Fruit fly (Drosophila melanogaster): ENCODE measurements around the gene CG3706.

CG3706 gene

DNA sequence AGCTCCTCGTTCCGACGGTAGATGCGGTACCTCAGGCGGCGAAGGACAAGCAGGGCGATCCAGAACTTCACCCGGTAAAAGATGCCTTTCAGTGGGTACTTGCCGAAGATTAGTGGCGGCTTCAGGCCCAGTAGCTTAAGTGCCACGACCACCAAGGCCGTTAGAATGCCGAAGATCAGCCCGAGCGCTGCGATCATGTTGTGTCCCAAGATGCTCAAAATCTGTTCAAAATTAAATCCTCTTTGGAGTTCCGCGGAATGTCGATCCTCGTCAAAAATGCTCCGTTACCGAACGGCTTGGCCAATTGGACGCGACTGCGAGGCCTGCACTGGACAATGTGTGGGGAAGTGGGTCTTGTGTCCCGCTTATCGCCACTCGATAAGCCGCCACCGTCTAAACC, at the start of gene CG3706, which contains the start of gene CG32815:
Gene CG3706, minus strand, starts transcription at position 310 of the 400 bp plus-strand sequence.
Gene CG32815, plus strand, starts transcription at position 301 of the 400 bp plus-strand sequence.
- TF ChIP-seq CG15696 (tag; optimal IDR thresholded peaks at IDR 0.05) = no peak
- TF ChIP-seq CG3163 (GFP tag; optimal IDR thresholded peaks at IDR 0.05) = no peak
- no peak for TF ChIP-seq oc (tag; optimal IDR thresholded peaks at IDR 0.05)
- no peak for TF ChIP-seq her (GFP tag; optimal IDR thresholded peaks at IDR 0.05)
- no peak for TF ChIP-seq CG16779 (GFP tag; IDR thresholded peaks at IDR 0.05)
- TF ChIP-seq gcm (GFP tag; optimal IDR thresholded peaks at IDR 0.05) = no peak
- TF ChIP-seq CG7786 (GFP tag; optimal IDR thresholded peaks at IDR 0.05) = no peak
- TF ChIP-seq CG10565 (GFP tag; optimal IDR thresholded peaks at IDR 0.05) = no peak
- TF ChIP-seq sug (tag; optimal IDR thresholded peaks at IDR 0.05) = no peak
- TF ChIP-seq CG4854 (GFP tag; optimal IDR thresholded peaks at IDR 0.05) = no peak
- TF ChIP-seq hb (GFP tag; IDR thresholded peaks at IDR 0.05; ENCODE audit: partially characterized antibody) = no peak
- no peak for TF ChIP-seq Blimp-1 (GFP tag; optimal IDR thresholded peaks at IDR 0.05)
- TF ChIP-seq CG4360 (GFP tag; IDR thresholded peaks at IDR 0.05) = no peak
- no peak for TF ChIP-seq dm (GFP tag; optimal IDR thresholded peaks at IDR 0.05)
- no peak for TF ChIP-seq CG4617 (GFP tag; optimal IDR thresholded peaks at IDR 0.05; ENCODE audit: borderline replicate concordance)
- TF ChIP-seq CG7928 (GFP tag; optimal IDR thresholded peaks at IDR 0.05) = no peak
- TF ChIP-seq CG14860 (GFP tag; IDR thresholded peaks at IDR 0.05; ENCODE audit: partially characterized antibody) = no peak
- no peak for TF ChIP-seq CG18764 (GFP tag; optimal IDR thresholded peaks at IDR 0.05)
- TF ChIP-seq slp2 (GFP tag; optimal IDR thresholded peaks at IDR 0.05) = no peak
- no peak for TF ChIP-seq CG13287 (GFP tag; IDR thresholded peaks at IDR 0.05; ENCODE audit: partially characterized antibody)

DNA sequence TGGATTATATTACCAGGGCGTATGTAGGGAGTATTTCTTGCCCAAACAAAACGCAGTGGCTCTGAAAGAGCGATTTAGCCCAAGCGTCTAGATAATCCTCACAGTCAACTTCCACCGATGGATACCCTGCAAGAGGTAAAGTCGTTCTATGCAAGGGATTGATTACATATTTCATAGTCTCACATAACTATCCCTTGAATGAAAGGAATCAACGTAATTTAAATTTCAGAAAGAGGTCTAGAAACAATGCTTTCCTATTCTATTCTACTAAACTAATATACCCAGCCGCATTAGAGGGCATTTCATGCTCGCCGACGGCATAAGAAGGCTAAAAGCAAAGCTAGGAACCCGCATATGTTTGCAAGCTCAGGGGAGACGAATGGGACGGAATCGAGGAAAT, 34.5 kb upstream of the CG3706 start:
- peak; percentile 60 for TF ChIP-seq Hmr (GFP tag; optimal IDR thresholded peaks at IDR 0.05)
- TF ChIP-seq CG11456 (GFP tag; IDR thresholded peaks at IDR 0.05) = 0 out of 3 replicates have a peak, but pooled peaks have one; percentile 53
- TF ChIP-seq ssp (GFP tag; IDR thresholded peaks at IDR 0.05) = 0 out of 2 replicates have a peak, but pooled peaks have one; percentile 23
- peak in 1 of 2 experiments; percentile 40 for TF ChIP-seq Hr51 (GFP tag; optimal IDR thresholded peaks at IDR 0.05)
- peak; percentile 36 for TF ChIP-seq org-1 (GFP tag; optimal IDR thresholded peaks at IDR 0.05)
- TF ChIP-seq Blimp-1 (GFP tag; optimal IDR thresholded peaks at IDR 0.05) = peak; percentile 4
- peak; percentile 40 for TF ChIP-seq D19B (GFP tag; optimal IDR thresholded peaks at IDR 0.05)
- no peak for TF ChIP-seq CG11696 (GFP tag; IDR thresholded peaks at IDR 0.05)
- TF ChIP-seq toy (GFP tag; IDR thresholded peaks at IDR 0.05) = no peak
- no peak for TF ChIP-seq tna (GFP tag; IDR thresholded peaks at IDR 0.05; ENCODE audit: partially characterized antibody)
- peak; percentile 48; the same call in 1 of the 2 replicates for TF ChIP-seq CG14441 (GFP tag; IDR thresholded peaks at IDR 0.05)
- peak; percentile 24; the same call in 1 of the 2 replicates for TF ChIP-seq CG3847 (GFP tag; IDR thresholded peaks at IDR 0.05)
- TF ChIP-seq lilli (GFP tag; optimal IDR thresholded peaks at IDR 0.05) = peak; percentile 38
- TF ChIP-seq CG15269 (tag; optimal IDR thresholded peaks at IDR 0.05) = peak; percentile 63
- TF ChIP-seq Med (GFP tag) = peak; percentile 87
- TF ChIP-seq HLH3B (GFP tag; IDR thresholded peaks at IDR 0.05) = peak; percentile 59
- TF ChIP-seq Hand (GFP tag; optimal IDR thresholded peaks at IDR 0.05) = peak; percentile 22
- peak; percentile 29; the same call in 1 of the 2 replicates for TF ChIP-seq CG32532 (GFP tag; IDR thresholded peaks at IDR 0.05)
- no peak for TF ChIP-seq HLH4C (GFP tag; IDR thresholded peaks at IDR 0.05; ENCODE audit: partially characterized antibody)
- peak; percentile 21 for TF ChIP-seq fd3F (GFP tag; optimal IDR thresholded peaks at IDR 0.05)
- no peak for TF ChIP-seq kni (GFP tag; optimal IDR thresholded peaks at IDR 0.05)
- TF ChIP-seq Adf1 (GFP tag; IDR thresholded peaks at IDR 0.05) = no peak
- peak; percentile 76 for TF ChIP-seq lab (GFP tag; optimal IDR thresholded peaks at IDR 0.05)
- TF ChIP-seq Xbp1 (GFP tag; optimal IDR thresholded peaks at IDR 0.05) = peak; percentile 15
- 0 out of 2 replicates have a peak, but pooled peaks have one; percentile 9 for TF ChIP-seq E2f1 (GFP tag; IDR thresholded peaks at IDR 0.05)
- TF ChIP-seq Fer1 (GFP tag; optimal IDR thresholded peaks at IDR 0.05) = peak; percentile 64
- TF ChIP-seq Rfx (GFP tag; IDR thresholded peaks at IDR 0.05) = peak; percentile 54
- TF ChIP-seq Meics (GFP tag; optimal IDR thresholded peaks at IDR 0.05) = peak; percentile 59
- TF ChIP-seq CG13624 (GFP tag; optimal IDR thresholded peaks at IDR 0.05) = peak; percentile 20
- TF ChIP-seq z (GFP tag; IDR thresholded peaks at IDR 0.05) = no peak
- TF ChIP-seq Sox102F (GFP tag; optimal IDR thresholded peaks at IDR 0.05) = peak; percentile 40

Measured in whole organism, embryonic.